Worm (Caenorhabditis elegans) whole organism, L3 larva: ENCODE results near the gene gst-24.
A peak's percentile ranks its signal among the peaks of the same experiment; 100 is the strongest.

ENCODE experiments used
- R02D3.7 ChIP-seq: fragments of 150-350 bp; optimal IDR thresholded peaks from 2 replicates; lab custom pipeline; 2014; ENCODE audit warnings: missing biosample characterization, missing genetic modification characterization
- aly-2 ChIP-seq: fragments of 150-350 bp; optimal IDR thresholded peaks from 2 replicates; lab custom pipeline; 2014; ENCODE audit warnings: missing biosample characterization, missing genetic modification characterization
- ama-1 ChIP-seq: fragments of 150-350 bp; optimal IDR thresholded peaks from 2 replicates; lab custom pipeline; 2018
- ceh-28 ChIP-seq: fragments of 150-350 bp; optimal IDR thresholded peaks from 2 replicates; lab custom pipeline; 2014; ENCODE audit warnings: missing biosample characterization, missing genetic modification reagents, missing genetic modification characterization
- ceh-82 ChIP-seq: fragments of 150-350 bp; optimal IDR thresholded peaks from 2 replicates; lab custom pipeline; 2014; ENCODE audit warnings: missing biosample characterization, missing genetic modification characterization
- ceh-9 ChIP-seq: sonication (generic microtip); optimal IDR thresholded peaks from 2 replicates; lab custom pipeline; 2018; ENCODE audit warnings: missing biosample characterization, missing genetic modification characterization
- daf-12 ChIP-seq: fragments of 150-350 bp; optimal IDR thresholded peaks from 2 replicates; lab custom pipeline; 2014; ENCODE audit warnings: missing biosample characterization, missing genetic modification reagents, missing genetic modification characterization
- egl-27 ChIP-seq: sonication (generic microtip); optimal IDR thresholded peaks from 4 replicates; lab custom pipeline; 2017; ENCODE audit warnings: missing biosample characterization, missing genetic modification reagents, missing genetic modification characterization
- egl-5 ChIP-seq: fragments of 150-350 bp; optimal IDR thresholded peaks from 2 replicates; lab custom pipeline; 2017; ENCODE audit warnings: missing biosample characterization, missing genetic modification reagents, missing genetic modification characterization, inconsistent platforms
- elt-1 ChIP-seq: fragments of 150-350 bp; optimal IDR thresholded peaks from 2 replicates; lab custom pipeline; 2014; ENCODE audit warnings: missing biosample characterization, missing genetic modification characterization
- elt-2 ChIP-seq: sonication (generic microtip); optimal IDR thresholded peaks from 2 replicates; lab custom pipeline; 2016; ENCODE audit warnings: missing genetic modification reagents, mild to moderate bottlenecking, missing genetic modification characterization, missing compliant biosample characterization
- eor-1 ChIP-seq, 2 experiments: fragments of 150-350 bp; optimal IDR thresholded peaks; 2 replicates each; lab custom pipeline; 2014 to 2018; ENCODE audit warnings: missing biosample characterization in 2 of 2, missing genetic modification characterization in 2 of 2
- fkh-10 ChIP-seq: sonication (generic microtip); optimal IDR thresholded peaks from 2 replicates; lab custom pipeline; 2017; ENCODE audit warnings: missing biosample characterization, missing genetic modification reagents, missing genetic modification characterization
- hmg-11 ChIP-seq: sonication (generic microtip); optimal IDR thresholded peaks from 2 replicates; lab custom pipeline; 2016; ENCODE audit warnings: missing genetic modification characterization, missing compliant biosample characterization
- jun-1 ChIP-seq: fragments of 150-350 bp; optimal IDR thresholded peaks from 2 replicates; lab custom pipeline; 2014; ENCODE audit warnings: missing biosample characterization, missing genetic modification reagents, missing genetic modification characterization
- lin-15B ChIP-seq: fragments of 150-350 bp; optimal IDR thresholded peaks from 2 replicates; lab custom pipeline; 2014; ENCODE audit warnings: missing biosample characterization, missing genetic modification characterization
- lin-39 ChIP-seq: fragments of 150-350 bp; optimal IDR thresholded peaks from 2 replicates; lab custom pipeline; 2018; ENCODE audit warnings: missing biosample characterization, missing genetic modification reagents, missing genetic modification characterization
- lsy-12 ChIP-seq: sonication (generic microtip); optimal IDR thresholded peaks from 2 replicates; lab custom pipeline; 2016; ENCODE audit warnings: mild to moderate bottlenecking, missing genetic modification characterization, missing compliant biosample characterization
- mdl-1 ChIP-seq: fragments of 150-350 bp; optimal IDR thresholded peaks from 2 replicates; lab custom pipeline; 2014; ENCODE audit warnings: missing biosample characterization, missing genetic modification characterization
- nfya-1 ChIP-seq: sonication (generic microtip); optimal IDR thresholded peaks from 2 replicates; lab custom pipeline; 2017; ENCODE audit warnings: missing genetic modification characterization, mild to moderate bottlenecking, missing compliant biosample characterization, antibody characterized with exemption, moderate library complexity; ENCODE audit not compliant: insufficient read depth
- nhr-11 ChIP-seq: fragments of 150-350 bp; optimal IDR thresholded peaks from 2 replicates; lab custom pipeline; 2014; ENCODE audit warnings: missing biosample characterization, missing genetic modification characterization
- nhr-12 ChIP-seq: fragments of 150-350 bp; optimal IDR thresholded peaks from 2 replicates; lab custom pipeline; 2014; ENCODE audit warnings: missing biosample characterization, missing genetic modification characterization
- nhr-23 ChIP-seq: fragments of 150-350 bp; optimal IDR thresholded peaks from 2 replicates; lab custom pipeline; 2014; ENCODE audit warnings: missing biosample characterization, missing genetic modification reagents, missing genetic modification characterization
- nhr-237 ChIP-seq: fragments of 150-350 bp; optimal IDR thresholded peaks from 2 replicates; lab custom pipeline; 2014; ENCODE audit warnings: missing biosample characterization, missing genetic modification characterization
- nhr-25 ChIP-seq: sonication (generic microtip); optimal IDR thresholded peaks from 2 replicates; lab custom pipeline; 2017; ENCODE audit warnings: missing biosample characterization, missing genetic modification characterization
- nhr-28 ChIP-seq: fragments of 150-350 bp; optimal IDR thresholded peaks from 2 replicates; lab custom pipeline; 2014; ENCODE audit warnings: missing biosample characterization, missing genetic modification characterization
- nhr-43 ChIP-seq: sonication (generic microtip); optimal IDR thresholded peaks from 2 replicates; lab custom pipeline; 2016; ENCODE audit warnings: mild to moderate bottlenecking, missing genetic modification characterization, missing compliant biosample characterization; ENCODE audit not compliant: poor library complexity, severe bottlenecking
- nhr-67 ChIP-seq: fragments of 150-350 bp; optimal IDR thresholded peaks from 2 replicates; lab custom pipeline; 2014; ENCODE audit warnings: missing biosample characterization, missing genetic modification characterization
- nhr-76 ChIP-seq: fragments of 150-350 bp; sonication (generic microtip); optimal IDR thresholded peaks from 5 replicates; lab custom pipeline; 2014; ENCODE audit warnings: missing biosample characterization, missing genetic modification characterization
- nhr-77 ChIP-seq: fragments of 150-350 bp; optimal IDR thresholded peaks from 2 replicates; lab custom pipeline; 2014; ENCODE audit warnings: missing biosample characterization, missing genetic modification characterization
- pha-4 ChIP-seq: fragments of 150-350 bp; optimal IDR thresholded peaks from 2 replicates; lab custom pipeline; 2014; ENCODE audit warnings: missing biosample characterization, missing genetic modification reagents, missing genetic modification characterization
- pqm-1 ChIP-seq: fragments of 150-350 bp; optimal IDR thresholded peaks from 2 replicates; lab custom pipeline; 2017; ENCODE audit warnings: missing biosample characterization, missing genetic modification characterization, inconsistent platforms
- sea-2 ChIP-seq: fragments of 150-350 bp; sonication (generic microtip); optimal IDR thresholded peaks from 4 replicates; lab custom pipeline; 2014; ENCODE audit warnings: missing biosample characterization, missing genetic modification reagents, missing genetic modification characterization
- skn-1 ChIP-seq: fragments of 150-350 bp; optimal IDR thresholded peaks from 2 replicates; lab custom pipeline; 2014; ENCODE audit warnings: missing biosample characterization, missing genetic modification characterization
- snpc-4 ChIP-seq: fragments of 150-350 bp; optimal IDR thresholded peaks from 2 replicates; lab custom pipeline; 2014; ENCODE audit warnings: missing biosample characterization, missing genetic modification characterization
- tbx-2 ChIP-seq: sonication (generic microtip); optimal IDR thresholded peaks from 2 replicates; lab custom pipeline; 2016; ENCODE audit warnings: mild to moderate bottlenecking, missing genetic modification characterization, missing compliant biosample characterization
- unc-39 ChIP-seq: sonication (generic microtip); optimal IDR thresholded peaks from 4 replicates; lab custom pipeline; 2017; ENCODE audit warnings: missing biosample characterization, missing genetic modification characterization
- unc-62 ChIP-seq: fragments of 150-350 bp; sonication (generic microtip); optimal IDR thresholded peaks from 4 replicates; lab custom pipeline; 2014; ENCODE audit warnings: missing biosample characterization, missing genetic modification reagents, missing genetic modification characterization
- zag-1 ChIP-seq: fragments of 150-350 bp; optimal IDR thresholded peaks from 2 replicates; lab custom pipeline; 2014; ENCODE audit warnings: missing biosample characterization, missing genetic modification characterization
- ztf-11 ChIP-seq: fragments of 150-350 bp; optimal IDR thresholded peaks from 2 replicates; lab custom pipeline; 2014; ENCODE audit warnings: missing biosample characterization, missing genetic modification characterization

The gst-24 gene

DNA sequence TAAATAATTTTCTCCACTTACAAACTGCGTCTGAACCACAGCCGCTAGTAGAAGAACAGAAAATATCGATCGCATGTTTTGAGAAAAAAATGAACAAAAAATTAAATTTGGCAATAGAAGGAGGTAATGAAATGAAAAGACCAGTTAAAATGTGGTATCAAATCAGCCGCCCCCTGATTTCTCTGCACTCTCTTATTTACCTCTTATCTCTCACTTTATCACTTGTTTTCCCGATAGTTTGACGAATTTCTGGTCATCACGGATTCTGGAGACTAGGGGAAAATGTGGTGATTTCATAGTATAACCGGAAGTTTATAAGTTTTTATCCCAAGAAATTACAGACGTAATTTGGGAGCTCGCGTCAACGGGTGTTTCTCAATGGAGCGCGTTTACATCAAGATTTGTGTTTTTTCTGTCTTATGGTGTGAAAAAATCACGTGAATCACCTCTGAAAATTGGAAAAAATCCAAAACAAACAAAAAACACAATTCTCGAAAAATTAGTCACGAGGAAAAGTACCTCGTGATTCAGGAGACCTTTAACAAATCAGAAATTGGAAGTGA, 17.4 kb downstream of the gst-24 start, which contains the start of gene clec-146:
TSS of gene clec-146 (minus strand) at position 116 of the 563 bp plus-strand sequence.
- TF ChIP-seq nhr-11 (tag; lab: Kevin White, UChicago): no peak
- TF ChIP-seq tbx-2 (tag; lab: Kevin White, UChicago): no peak
- TF ChIP-seq egl-27 (tag; lab: Kevin White, UChicago): no peak
- TF ChIP-seq pqm-1 (tag; lab: Kevin White, UChicago): no peak
- no peak for TF ChIP-seq elt-1 (tag; lab: Kevin White, UChicago)
- no peak for TF ChIP-seq egl-5
- no peak for TF ChIP-seq mdl-1 (tag; lab: Kevin White, UChicago)
- no peak for TF ChIP-seq jun-1 (tag; lab: Kevin White, UChicago)
- TF ChIP-seq nhr-12 (tag; lab: Kevin White, UChicago): no peak
- no peak for TF ChIP-seq nhr-67 (tag; lab: Kevin White, UChicago)

DNA sequence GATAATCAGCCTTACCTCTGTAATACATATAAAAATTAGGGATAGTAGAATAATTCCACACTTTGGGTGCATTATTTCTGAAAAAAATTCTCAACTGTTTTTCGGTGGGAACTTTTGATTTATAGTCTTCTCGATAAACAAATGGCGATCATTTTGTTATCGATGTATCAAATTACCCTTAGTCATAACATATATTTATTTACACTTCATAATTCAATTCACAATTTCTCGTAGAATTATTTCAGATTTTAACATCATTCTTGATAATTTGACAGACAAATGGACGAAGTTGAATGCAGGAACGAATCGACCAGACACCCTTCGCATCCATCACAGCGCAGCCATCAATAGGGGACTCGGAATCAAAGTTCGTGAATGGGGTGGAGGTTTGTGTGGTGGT, 20.7 kb downstream of the gst-24 start, which contains the start of gene clec-145:
TSS of gene clec-145 (minus strand) at position 101 of the 400 bp plus-strand sequence.
- TF ChIP-seq jun-1 (tag; lab: Kevin White, UChicago) (no peak), pqm-1 (tag; lab: Kevin White, UChicago) (no peak), mdl-1 (tag; lab: Kevin White, UChicago) (no peak), ceh-28 (tag; lab: Kevin White, UChicago) (no peak), lin-15B (tag; lab: Kevin White, UChicago) (no peak)

DNA sequence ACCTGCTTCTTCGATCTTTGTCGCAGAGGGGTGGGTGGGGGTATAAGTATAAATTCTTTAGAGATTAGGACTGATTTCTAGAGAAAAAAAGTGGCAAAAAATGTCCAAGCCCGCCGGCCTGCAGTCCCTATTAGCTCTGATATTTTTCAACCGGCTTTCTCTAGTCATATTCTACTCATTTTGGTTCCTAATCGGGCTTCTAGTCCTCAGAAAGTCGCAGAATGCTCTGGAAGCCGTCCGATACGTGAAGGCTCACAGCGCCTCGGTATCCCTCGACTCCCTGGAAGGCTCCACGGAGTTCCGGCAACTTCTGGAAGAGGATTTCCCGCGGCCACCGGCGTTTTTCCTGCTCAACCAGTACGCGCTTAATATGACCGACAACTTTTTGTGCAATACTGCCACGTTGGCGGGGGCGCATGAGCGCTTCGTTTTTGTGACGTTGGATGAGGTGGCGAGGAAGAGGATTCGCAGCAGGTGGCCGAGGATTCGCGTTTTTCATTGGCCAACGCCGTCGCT, 25.5 kb downstream of the gst-24 start, which contains the start of gene Y48E1B.8:
TSS of gene Y48E1B.8 (plus strand) at position 51 of the 516 bp plus-strand sequence.
- TF ChIP-seq egl-5 (no peak), nhr-237 (tag; lab: Kevin White, UChicago) (no peak), nhr-43 (tag; lab: Kevin White, UChicago) (no peak), nhr-76 (no peak), lsy-12 (tag; lab: Kevin White, UChicago) (no peak)
- TF ChIP-seq, all 47 proteins: peak for 0

- TF ChIP-seq daf-12 (tag; lab: Kevin White, UChicago) (no peak), zag-1 (tag; lab: Kevin White, UChicago) (no peak), lin-15B (tag; lab: Kevin White, UChicago) (peak; percentile 97), snpc-4 (peak; percentile 79), nfya-1 (tag; lab: Kevin White, UChicago) (peak; percentile 83), fkh-10 (GFP tag; lab: Kevin White, UChicago) (no peak), nhr-67 (tag; lab: Kevin White, UChicago) (no peak), pha-4 (tag; lab: Kevin White, UChicago) (peak; percentile 88), ztf-11 (tag; lab: Kevin White, UChicago) (no peak), egl-27 (tag; lab: Kevin White, UChicago) (no peak), pqm-1 (tag; lab: Kevin White, UChicago) (no peak), nhr-11 (tag; lab: Kevin White, UChicago) (no peak), nhr-77 (no peak), unc-62 (GFP tag; lab: Kevin White, UChicago) (no peak), nhr-237 (tag; lab: Kevin White, UChicago) (no peak), elt-1 (tag; lab: Kevin White, UChicago) (peak; percentile 51), tbx-2 (tag; lab: Kevin White, UChicago) (no peak), nhr-12 (tag; lab: Kevin White, UChicago) (no peak), nhr-76 (no peak), skn-1 (no peak), nhr-28 (tag; lab: Kevin White, UChicago) (no peak), ceh-28 (tag; lab: Kevin White, UChicago) (no peak), ceh-9 (tag; lab: Kevin White, UChicago) (no peak), ceh-82 (tag; lab: Kevin White, UChicago) (no peak), sea-2 (GFP tag; lab: Kevin White, UChicago) (no peak), lin-39 (peak; percentile 91), aly-2 (tag; lab: Kevin White, UChicago) (no peak), ama-1 (lab: Kevin White, UChicago) (no peak), nhr-23 (peak; percentile 67), hmg-11 (peak; percentile 72), R02D3.7 (tag; lab: Kevin White, UChicago) (no peak), nhr-25 (tag; lab: Kevin White, UChicago) (peak; percentile 61), eor-1 (tag; optimal IDR thresholded peaks at IDR 0.05; lab: Kevin White, UChicago) (no peak), unc-39 (tag; lab: Kevin White, UChicago) (no peak), elt-2 (tag; lab: Kevin White, UChicago) (peak; percentile 47)
Observed at ce11 chrII:13575018-13575948, 35.9 kb downstream of the gst-24 start, which contains the start of the genes mrpl-37 and lin-38. mrpl-37 (minus strand) TSS chrII:13575068. lin-38 (plus strand) TSS chrII:13575925.
